Worm (Caenorhabditis elegans): ENCODE measurements around the gene pdf-2.

- peak; percentile 43 for TF ChIP-seq blmp-1 (tag; optimal IDR thresholded peaks at IDR 0.05; ENCODE audit: insufficient read depth)
- TF ChIP-seq ceh-82 (tag; optimal IDR thresholded peaks at IDR 0.05) = no peak
- TF ChIP-seq snpc-4 (tag; optimal IDR thresholded peaks at IDR 0.05) = no peak
- no peak for TF ChIP-seq unc-62 (GFP tag; optimal IDR thresholded peaks at IDR 0.05)
- no peak for TF ChIP-seq nhr-11 (tag; optimal IDR thresholded peaks at IDR 0.05)
- TF ChIP-seq nhr-25 (tag; optimal IDR thresholded peaks at IDR 0.05) = no peak
- TF ChIP-seq unc-39 (tag; optimal IDR thresholded peaks at IDR 0.05) = no peak
- TF ChIP-seq ama-1 (optimal IDR thresholded peaks at IDR 0.05) = no peak
Observed at ce11 chrX:2208391-2208790, 45.2 kb downstream of the pdf-2 start.
